Fruit fly (Drosophila melanogaster) whole organism, prepupa: Measurements from ENCODE around the gene CG32988.

Experiments used
- CG11294 ChIP-seq: fragments of 200-800 bp; sonication (Bioruptor generic); IDR thresholded peaks from 2 replicates; pipeline ENCODE4 v1.3.6; 2022; ENCODE audit warnings: missing biosample characterization, missing genetic modification characterization
- CG31627 ChIP-seq: fragments of 200-800 bp; sonication (Bioruptor generic); optimal IDR thresholded peaks from 3 replicates; lab custom pipeline; 2016; ENCODE audit warnings: missing biosample characterization, missing genetic modification characterization
- CG6163 ChIP-seq: fragments of 200-800 bp; sonication (Bioruptor generic); IDR thresholded peaks from 3 replicates; pipeline ENCODE4 v1.3.6; 2022; ENCODE audit warnings: missing biosample characterization, missing genetic modification characterization
- CG6792 ChIP-seq: fragments of 200-800 bp; sonication (Bioruptor generic); optimal IDR thresholded peaks from 3 replicates; lab custom pipeline; 2016; ENCODE audit warnings: missing biosample characterization, missing genetic modification characterization
- CG7368 ChIP-seq: fragments of 200-800 bp; sonication (Bioruptor generic); optimal IDR thresholded peaks from 3 replicates; lab custom pipeline; 2016; ENCODE audit warnings: missing biosample characterization, missing genetic modification characterization
- Ets96B ChIP-seq: fragments of 200-800 bp; optimal IDR thresholded peaks from 2 replicates; lab custom pipeline; 2019; ENCODE audit warnings: missing biosample characterization, mild to moderate bottlenecking, missing genetic modification characterization, moderate library complexity
- Hr4 ChIP-seq: fragments of 200-800 bp; sonication (Bioruptor generic); optimal IDR thresholded peaks from 3 replicates; lab custom pipeline; 2016; ENCODE audit warnings: missing biosample characterization, missing genetic modification characterization
- OdsH ChIP-seq: fragments of 200-800 bp; sonication (Bioruptor generic); optimal IDR thresholded peaks from 3 replicates; lab custom pipeline; 2016; ENCODE audit warnings: missing biosample characterization, missing genetic modification characterization
- achi ChIP-seq: fragments of 200-800 bp; sonication (Bioruptor generic); optimal IDR thresholded peaks from 3 replicates; lab custom pipeline; 2016; ENCODE audit warnings: missing biosample characterization, missing genetic modification characterization
- eg ChIP-seq: fragments of 200-800 bp; sonication (Bioruptor generic); IDR thresholded peaks from 3 replicates; pipeline ENCODE4 v1.3.6; 2022; ENCODE audit warnings: missing biosample characterization, missing genetic modification characterization
- esn ChIP-seq: fragments of 200-800 bp; sonication (Bioruptor generic); optimal IDR thresholded peaks from 2 replicates; lab custom pipeline; 2016; ENCODE audit warnings: missing biosample characterization, mild to moderate bottlenecking, missing genetic modification characterization, moderate library complexity
- fkh ChIP-seq: fragments of 200-800 bp; sonication (Bioruptor generic); optimal IDR thresholded peaks from 3 replicates; lab custom pipeline; 2017; ENCODE audit warnings: missing biosample characterization, mild to moderate bottlenecking, missing genetic modification characterization, moderate library complexity

DNA sequence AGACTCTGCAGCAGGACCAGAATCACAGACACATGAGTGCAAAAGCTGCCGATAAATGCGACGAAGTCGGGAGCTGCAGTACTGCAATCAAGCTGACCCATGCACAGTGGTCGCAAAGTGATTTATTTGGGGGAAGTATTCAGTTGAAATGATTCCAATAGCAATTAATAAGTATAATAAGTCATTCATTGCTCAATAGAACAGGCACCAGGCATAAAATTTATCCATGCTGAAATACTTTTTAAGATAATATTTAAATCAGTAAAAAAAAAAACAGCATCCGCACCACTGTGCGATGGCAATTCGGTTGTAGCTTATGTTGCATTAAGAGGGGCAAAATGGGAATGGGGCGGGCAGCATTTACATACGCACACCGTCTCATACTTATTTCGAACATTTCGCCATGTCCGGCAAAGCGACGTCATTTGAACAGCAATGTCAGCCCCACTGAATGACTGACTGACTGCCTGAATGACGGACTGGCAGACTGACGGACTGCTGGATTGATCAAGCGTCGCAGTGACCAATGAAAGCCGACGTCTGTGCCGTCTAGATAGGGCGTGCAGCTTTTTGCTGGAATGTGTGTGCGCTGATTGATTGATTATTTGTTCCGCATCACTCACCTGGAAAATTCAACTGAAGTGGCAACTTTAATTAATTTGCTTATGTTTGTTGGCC lies 29.7 kb upstream of the CG32988 start:
- TF ChIP-seq eg (GFP tag; lab: Robert Waterston, UW), result peak; percentile 65
- TF ChIP-seq CG11294 (GFP tag; lab: Robert Waterston, UW), result no peak
- peak; percentile 61 for TF ChIP-seq CG7368 (GFP tag; lab: Kevin White, UChicago)
- peak; percentile 79 for TF ChIP-seq achi (GFP tag; lab: Kevin White, UChicago)
- peak; percentile 82 for TF ChIP-seq OdsH (GFP tag; lab: Kevin White, UChicago)
- TF ChIP-seq Ets96B (tag; lab: Kevin White, UChicago), result peak; percentile 46
- no peak for TF ChIP-seq fkh (GFP tag; lab: Kevin White, UChicago)
- TF ChIP-seq esn (GFP tag; lab: Kevin White, UChicago), result peak; percentile 79
- peak; percentile 78 for TF ChIP-seq CG6792 (GFP tag; lab: Kevin White, UChicago)
- TF ChIP-seq CG6163 (GFP tag; lab: Robert Waterston, UW), result peak; percentile 67
- peak; percentile 36 for TF ChIP-seq Hr4
- TF ChIP-seq CG31627 (GFP tag; lab: Kevin White, UChicago), result peak; percentile 65
